Worm (Caenorhabditis elegans) whole organism, young adult: ENCODE results near the gene Y116A8C.463.

ENCODE experiments used
- C17E4.6 ChIP-seq: fragments of 200-800 bp; sonication (Bioruptor generic); IDR thresholded peaks from 2 replicates; pipeline ENCODE4 v1.3.6; 2022; ENCODE audit warnings: missing genetic modification reagents, missing genetic modification characterization, missing compliant biosample characterization
- F33H1.4 ChIP-seq: fragments of 200-800 bp; sonication (Bioruptor generic); IDR thresholded peaks from 2 replicates; pipeline ENCODE4 v1.3.6; 2022; ENCODE audit warnings: missing genetic modification reagents, missing genetic modification characterization, missing compliant biosample characterization
- F52B5.7 ChIP-seq: sonication (generic microtip); optimal IDR thresholded peaks from 2 replicates; lab custom pipeline; 2016; ENCODE audit warnings: mild to moderate bottlenecking, missing genetic modification characterization, missing compliant biosample characterization
- T07F8.4 ChIP-seq: sonication (generic microtip); optimal IDR thresholded peaks from 2 replicates; lab custom pipeline; 2016; ENCODE audit warnings: mild to moderate bottlenecking, missing genetic modification characterization, moderate library complexity, missing compliant biosample characterization
- akir-1 ChIP-seq: fragments of 200-800 bp; sonication (Bioruptor generic); optimal IDR thresholded peaks from 2 replicates; lab custom pipeline; 2018; ENCODE audit warnings: mild to moderate bottlenecking, missing genetic modification characterization, moderate library complexity, missing compliant biosample characterization
- aptf-2 ChIP-seq: fragments of 200-800 bp; sonication (Bioruptor generic); conservative IDR thresholded peaks from 2 replicates; pipeline ENCODE4 v1.3.6; 2022; ENCODE audit warnings: missing genetic modification reagents, missing genetic modification characterization, missing compliant biosample characterization
- atf-7 ChIP-seq: sonication (generic microtip); optimal IDR thresholded peaks from 2 replicates; lab custom pipeline; 2017; ENCODE audit warnings: mild to moderate bottlenecking, missing genetic modification characterization, missing compliant biosample characterization
- attf-3 ChIP-seq: fragments of 200-800 bp; sonication (Bioruptor generic); conservative IDR thresholded peaks from 2 replicates; pipeline ENCODE4 v1.3.6; 2022; ENCODE audit warnings: missing genetic modification reagents, missing genetic modification characterization, missing compliant biosample characterization
- bed-2 ChIP-seq: fragments of 200-800 bp; sonication (Bioruptor generic); IDR thresholded peaks from 2 replicates; pipeline ENCODE4 v1.3.6; 2022; ENCODE audit warnings: missing genetic modification reagents, missing genetic modification characterization, missing compliant biosample characterization
- cebp-1 ChIP-seq, 2 experiments: fragments of 200-800 bp in 1 of 2; sonication (Bioruptor generic) in 1 of 2; sonication (generic microtip) in 1 of 2; IDR thresholded peaks in 1 of 2; optimal IDR thresholded peaks in 1 of 2; 2 replicates each; pipeline versions ENCODE4 v1.3.6 to Lab custom; 2017 to 2022; ENCODE audit warnings: missing compliant biosample characterization in 2 of 2, missing genetic modification characterization in 2 of 2, mild to moderate bottlenecking in 1 of 2, missing genetic modification reagents in 1 of 2, moderate library complexity in 1 of 2
- egl-44 ChIP-seq: fragments of 200-800 bp; sonication (Bioruptor generic); IDR thresholded peaks from 2 replicates; pipeline ENCODE4 v1.3.6; 2022; ENCODE audit warnings: missing genetic modification reagents, missing genetic modification characterization, missing compliant biosample characterization
- egrh-3 ChIP-seq: fragments of 200-800 bp; sonication (Bioruptor generic); IDR thresholded peaks from 2 replicates; pipeline ENCODE4 v1.3.6; 2022; ENCODE audit warnings: missing genetic modification reagents, missing genetic modification characterization, missing compliant biosample characterization
- hmg-1.2 ChIP-seq: fragments of 200-800 bp; sonication (Bioruptor generic); IDR thresholded peaks from 2 replicates; pipeline ENCODE4 v1.3.6; 2022; ENCODE audit warnings: missing genetic modification reagents, missing genetic modification characterization, missing compliant biosample characterization
- hrde-1 ChIP-seq: sonication (generic microtip); optimal IDR thresholded peaks from 2 replicates; lab custom pipeline; 2016; ENCODE audit warnings: missing genetic modification characterization, mild to moderate bottlenecking, missing compliant biosample characterization, moderate library complexity, missing genotype, missing genetic modification reagents, borderline replicate concordance
- lin-35 ChIP-seq, 3 experiments: fragments of 150-350 bp in 2 of 3; sonication (generic microtip) in 1 of 3; optimal IDR thresholded peaks; 2 replicates each; lab custom pipeline; 2014 to 2018; ENCODE audit warnings: missing biosample characterization in 3 of 3, missing genetic modification characterization in 3 of 3, missing genetic modification reagents in 3 of 3
- lsl-1 ChIP-seq: fragments of 200-800 bp; sonication (Bioruptor generic); optimal IDR thresholded peaks from 2 replicates; lab custom pipeline; 2018; ENCODE audit warnings: mild to moderate bottlenecking, missing genetic modification characterization, moderate library complexity, missing compliant biosample characterization
- madf-3 ChIP-seq: fragments of 200-800 bp; sonication (Bioruptor generic); IDR thresholded peaks from 2 replicates; pipeline ENCODE4 v1.3.6; 2022; ENCODE audit warnings: missing genetic modification reagents, missing genetic modification characterization, missing compliant biosample characterization
- mel-28 ChIP-seq: sonication (generic microtip); optimal IDR thresholded peaks from 2 replicates; lab custom pipeline; 2016; ENCODE audit warnings: borderline replicate concordance, mild to moderate bottlenecking, missing genetic modification characterization, missing compliant biosample characterization
- mes-4 ChIP-seq: sonication (generic microtip); optimal IDR thresholded peaks from 2 replicates; lab custom pipeline; 2016; ENCODE audit warnings: missing genotype, missing genetic modification characterization, missing compliant biosample characterization
- nfya-1 ChIP-seq: sonication (generic microtip); optimal IDR thresholded peaks from 2 replicates; lab custom pipeline; 2017; ENCODE audit warnings: antibody characterized with exemption, missing compliant biosample characterization, missing genetic modification characterization, borderline replicate concordance; ENCODE audit not compliant: insufficient read depth
- nhr-120 ChIP-seq: fragments of 200-800 bp; sonication (Bioruptor generic); IDR thresholded peaks from 2 replicates; pipeline ENCODE4 v1.3.6; 2022; ENCODE audit warnings: missing genetic modification characterization, missing compliant biosample characterization
- nhr-80 ChIP-seq: sonication (generic microtip); optimal IDR thresholded peaks from 2 replicates; lab custom pipeline; 2016; ENCODE audit warnings: missing genetic modification characterization, missing compliant biosample characterization
- nhr-90 ChIP-seq: sonication (generic microtip); optimal IDR thresholded peaks from 2 replicates; lab custom pipeline; 2016; ENCODE audit warnings: missing genotype, mild to moderate bottlenecking, missing genetic modification characterization, missing compliant biosample characterization
- rpc-1 ChIP-seq, 2 experiments: fragments of 150-350 bp in 1 of 2; sonication (generic microtip) in 1 of 2; optimal IDR thresholded peaks; 2 replicates each; lab custom pipeline; 2014 to 2018; ENCODE audit warnings: missing biosample characterization in 1 of 2, missing genetic modification characterization in 1 of 2, missing genetic modification reagents in 1 of 2, missing genotype in 1 of 2
- sdz-38 ChIP-seq: sonication (generic microtip); optimal IDR thresholded peaks from 2 replicates; lab custom pipeline; 2016; ENCODE audit warnings: missing genotype, missing genetic modification characterization, missing compliant biosample characterization
- snpc-1.3 ChIP-seq: sonication (generic microtip); optimal IDR thresholded peaks from 2 replicates; lab custom pipeline; 2017; ENCODE audit warnings: missing genetic modification characterization, mild to moderate bottlenecking, missing compliant biosample characterization, antibody characterized with exemption, moderate library complexity, missing genotype, missing genetic modification reagents; ENCODE audit not compliant: insufficient read depth
- snpc-3.4 ChIP-seq: sonication (generic microtip); optimal IDR thresholded peaks from 2 replicates; lab custom pipeline; 2017; ENCODE audit warnings: missing genetic modification characterization, mild to moderate bottlenecking, missing compliant biosample characterization, antibody characterized with exemption, moderate library complexity, missing genotype, missing genetic modification reagents
- snpc-4 ChIP-seq, 5 experiments: fragments of 150-350 bp in 1 of 5; sonication (generic microtip) in 4 of 5; optimal IDR thresholded peaks; 2 replicates each; lab custom pipeline; 2014 to 2018; ENCODE audit warnings: missing genetic modification characterization in 5 of 5, missing biosample characterization in 3 of 5, antibody characterized with exemption in 2 of 5, mild to moderate bottlenecking in 2 of 5, missing compliant biosample characterization in 2 of 5, missing genotype in 2 of 5, moderate library complexity in 2 of 5, missing genetic modification reagents in 1 of 5
- somi-1 ChIP-seq: fragments of 200-800 bp; sonication (Bioruptor generic); optimal IDR thresholded peaks from 2 replicates; lab custom pipeline; 2018; ENCODE audit warnings: mild to moderate bottlenecking, missing genetic modification characterization, missing compliant biosample characterization
- tbx-9 ChIP-seq: sonication (generic microtip); optimal IDR thresholded peaks from 2 replicates; lab custom pipeline; 2016; ENCODE audit warnings: borderline replicate concordance, missing genetic modification characterization, inconsistent platforms, missing compliant biosample characterization
- unc-62 ChIP-seq: fragments of 150-350 bp; optimal IDR thresholded peaks from 2 replicates; lab custom pipeline; 2014; ENCODE audit warnings: missing biosample characterization, missing genetic modification reagents, missing genetic modification characterization
- zfh-2 ChIP-seq: fragments of 200-800 bp; sonication (Bioruptor generic); conservative IDR thresholded peaks from 2 replicates; pipeline ENCODE4 v1.3.6; 2022; ENCODE audit warnings: missing genetic modification reagents, missing genetic modification characterization, missing compliant biosample characterization

Y116A8C.463 gene

ce11 chrIV:16946746-16947145, 27.2 kb downstream of the Y116A8C.463 start, which contains the start of the genes Y116A8C.9 and arf-6 (continued):
- TF ChIP-seq nhr-90 (tag; lab: Kevin White, UChicago) (no peak), zfh-2 (no peak), egrh-3 (GFP tag; lab: Robert Waterston, UW) (no peak), snpc-1.3 (tag; lab: Kevin White, UChicago) (peak; percentile 89), attf-3 (GFP tag; lab: Robert Waterston, UW) (no peak), unc-62 (GFP tag; lab: Kevin White, UChicago) (no peak), atf-7 (tag; lab: Kevin White, UChicago) (no peak), rpc-1 (optimal IDR thresholded peaks at IDR 0.05; lab: Kevin White, UChicago) (peak; percentile 42), rpc-1 (tag; optimal IDR thresholded peaks at IDR 0.05; lab: Kevin White, UChicago) (no peak), tbx-9 (no peak), T07F8.4 (tag; lab: Kevin White, UChicago) (no peak), F52B5.7 (tag; lab: Kevin White, UChicago) (no peak), akir-1 (GFP tag; lab: Kevin White, UChicago) (no peak), nhr-120 (GFP tag; lab: Robert Waterston, UW) (no peak), cebp-1 (GFP tag; IDR thresholded peaks at IDR 0.05; lab: Robert Waterston, UW) (no peak), cebp-1 (tag; optimal IDR thresholded peaks at IDR 0.05; lab: Kevin White, UChicago) (peak; percentile 56), somi-1 (GFP tag; lab: Kevin White, UChicago) (no peak), F33H1.4 (GFP tag; lab: Robert Waterston, UW) (no peak), madf-3 (GFP tag; lab: Robert Waterston, UW) (0 out of 2 replicates have a peak, but pooled peaks have one; percentile 55), mel-28 (tag; lab: Kevin White, UChicago) (no peak), lin-35 (GFP tag; optimal IDR thresholded peaks at IDR 0.05; lab: Kevin White, UChicago) (peak in 1 of 3 experiments; percentile 37), egl-44 (no peak), sdz-38 (tag; lab: Kevin White, UChicago) (no peak), nhr-80 (tag; lab: Kevin White, UChicago) (no peak), bed-2 (GFP tag; lab: Robert Waterston, UW) (no peak), C17E4.6 (GFP tag; lab: Robert Waterston, UW) (no peak; the same call in 1 of the 2 replicates), hmg-1.2 (GFP tag; lab: Robert Waterston, UW) (0 out of 2 replicates have a peak, but pooled peaks have one; percentile 18), nfya-1 (no peak), aptf-2 (GFP tag; lab: Robert Waterston, UW) (no peak)

ce11 chrIV:16949767-16950166, 30.2 kb downstream of the Y116A8C.463 start, which contains the start of gene rad-54.B:
Gene rad-54.B (plus strand): TSS chrIV:16950067.
- TF ChIP-seq hrde-1 (tag; lab: Kevin White, UChicago) (no peak), snpc-4 (GFP tag; optimal IDR thresholded peaks at IDR 0.05; lab: Kevin White, UChicago) (no peak), snpc-4 (tag; optimal IDR thresholded peaks at IDR 0.05; lab: Kevin White, UChicago) (peak in 1 of 4 experiments; percentile 41), nfya-1 (no peak)
- TF ChIP-seq, all 124 proteins: peak for 1

- TF ChIP-seq mes-4 (tag; lab: Kevin White, UChicago) (no peak), zfh-2 (peak; percentile 48; the same call in 1 of the 2 replicates)
- TF ChIP-seq, all 124 proteins: peak for 1
Observed at ce11 chrIV:16952389-16952788, 32.9 kb downstream of the Y116A8C.463 start.

ce11 chrIV:16962445-16962844, 42.9 kb downstream of the Y116A8C.463 start:
- no peak for TF ChIP-seq lsl-1 (GFP tag; lab: Kevin White, UChicago)
- no peak for TF ChIP-seq snpc-3.4 (tag; lab: Kevin White, UChicago)
- TF ChIP-seq zfh-2, result peak; percentile 92
- 0 out of 2 replicates have a peak, but pooled peaks have one; percentile 16 for TF ChIP-seq madf-3 (GFP tag; lab: Robert Waterston, UW)
- peak; percentile 83 for TF ChIP-seq egrh-3 (GFP tag; lab: Robert Waterston, UW)
- TF ChIP-seq, all 124 proteins: peak for 3
